Fruit fly (Drosophila melanogaster): ENCODE measurements around the gene fan.

DNA sequence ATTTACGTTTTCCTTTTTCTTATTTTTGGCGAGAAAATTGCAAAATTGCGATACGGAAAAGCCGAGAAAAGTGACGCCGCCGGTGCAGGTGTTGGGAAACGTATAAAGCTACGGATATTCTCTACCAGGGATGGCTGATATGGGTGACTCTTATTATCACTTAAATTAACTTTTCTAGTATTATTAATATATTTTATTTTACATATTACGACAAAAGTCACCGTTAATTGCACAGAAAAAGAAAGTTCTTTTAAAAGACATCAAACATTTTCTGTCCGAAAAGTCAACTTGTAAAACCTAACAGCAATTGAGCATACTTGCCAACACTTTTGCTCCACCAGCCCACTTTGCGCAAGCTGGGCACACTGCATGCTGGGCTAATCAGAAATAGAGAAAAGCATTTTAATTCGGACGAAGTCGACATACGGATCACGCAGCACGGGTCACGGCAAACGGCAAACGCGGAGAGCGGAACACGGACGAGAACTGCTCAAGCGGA, 18.8 kb downstream of the fan start, which contains the start of the genes Cds and Uba2:
- no peak for TF ChIP-seq CG8478 (optimal IDR thresholded peaks at IDR 0.05)
- no peak for TF ChIP-seq pan (optimal IDR thresholded peaks at IDR 0.05)
